Worm (Caenorhabditis elegans): Measurements from ENCODE around the gene igeg-1.

Gene igeg-1

ce11 chrIV:4513269-4513819 is 49.1 kb upstream of the igeg-1 start, which contains the start of gene sar-1 (continued):
- TF ChIP-seq tra-1 (GFP tag; IDR thresholded peaks at IDR 0.05) (0 out of 2 replicates have a peak, but pooled peaks have one; percentile 63), egl-27 (tag; optimal IDR thresholded peaks at IDR 0.05) (no peak), mdt-29 (GFP tag; IDR thresholded peaks at IDR 0.05) (peak; percentile 50; the same call in 1 of the 2 replicates), fos-1 (tag; optimal IDR thresholded peaks at IDR 0.05) (no peak), ZK337.2 (GFP tag; IDR thresholded peaks at IDR 0.05) (no peak)

ce11 chrIV:4516478-4516877 is 46.0 kb upstream of the igeg-1 start:
- TF ChIP-seq mxl-2 (GFP tag; conservative IDR thresholded peaks at IDR 0.05) (no peak), unc-62 (GFP tag; optimal IDR thresholded peaks at IDR 0.05 in 1 of 2) (peak in 1 of 2 experiments; percentile 42), unc-62 (tag; optimal IDR thresholded peaks at IDR 0.05) (no peak), set-16 (GFP tag; IDR thresholded peaks at IDR 0.05) (peak; percentile 87)

ce11 chrIV:4517066-4517465 is 45.4 kb upstream of the igeg-1 start, which contains the start of gene ZK180.5:
Gene ZK180.5, minus strand, starts transcription at chrIV:4517166.
- TF ChIP-seq ceh-32 (tag; optimal IDR thresholded peaks at IDR 0.05; ENCODE audit: poor library complexity) (no peak), nhr-76 (tag; optimal IDR thresholded peaks at IDR 0.05) (no peak), R02D3.7 (tag; optimal IDR thresholded peaks at IDR 0.05) (no peak), daf-8 (GFP tag; IDR thresholded peaks at IDR 0.05) (no peak), ZK546.5 (tag; optimal IDR thresholded peaks at IDR 0.05) (no peak), F10B5.3 (tag; optimal IDR thresholded peaks at IDR 0.05) (no peak), hlh-30 (tag; optimal IDR thresholded peaks at IDR 0.05; ENCODE audit: insufficient read depth) (no peak), ctbp-1 (GFP tag; IDR thresholded peaks at IDR 0.05) (no peak), nhr-6 (tag; optimal IDR thresholded peaks at IDR 0.05) (no peak), zip-2 (tag; optimal IDR thresholded peaks at IDR 0.05) (no peak), daf-16 (GFP tag; optimal IDR thresholded peaks at IDR 0.05) (no peak), daf-16 (tag; optimal IDR thresholded peaks at IDR 0.05) (no peak), ceh-20 (GFP tag; IDR thresholded peaks at IDR 0.05) (no peak), daf-12 (tag; optimal IDR thresholded peaks at IDR 0.05) (no peak), mxl-3 (GFP tag; optimal IDR thresholded peaks at IDR 0.05) (no peak), nhr-48 (tag; optimal IDR thresholded peaks at IDR 0.05) (no peak), ces-1 (GFP tag; optimal IDR thresholded peaks at IDR 0.05) (no peak), aha-1 (tag) (no peak), attf-4 (tag; optimal IDR thresholded peaks at IDR 0.05) (no peak)

- peak; percentile 39 for TF ChIP-seq mxl-3 (GFP tag; optimal IDR thresholded peaks at IDR 0.05)
- TF ChIP-seq nhr-28 (tag; optimal IDR thresholded peaks at IDR 0.05) = peak; percentile 5
- TF ChIP-seq php-3 (GFP tag; IDR thresholded peaks at IDR 0.05) = no peak
Observed at ce11 chrIV:4518111-4518510, 44.3 kb upstream of the igeg-1 start.

DNA sequence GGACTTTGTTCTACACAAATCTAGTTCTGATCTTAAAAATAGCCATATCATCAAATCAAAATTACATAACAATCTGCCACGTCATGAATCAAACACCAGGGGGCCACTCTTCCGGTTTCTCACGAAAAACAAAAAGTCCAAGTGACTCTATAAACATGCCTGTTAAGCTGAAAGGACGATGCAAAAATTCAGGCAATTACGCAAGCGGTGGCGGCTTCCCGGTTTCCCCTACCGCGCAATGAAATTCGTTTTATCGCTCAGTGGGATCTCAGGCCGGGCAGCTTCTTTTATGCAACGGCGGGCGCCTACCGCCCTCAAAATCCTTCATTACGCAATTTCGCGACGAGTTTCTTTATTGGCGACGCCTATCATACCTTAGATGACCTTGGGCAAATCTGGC is 42.7 kb upstream of the igeg-1 start:
- TF ChIP-seq lin-29 (GFP tag; IDR thresholded peaks at IDR 0.05) (0 out of 2 replicates have a peak, but pooled peaks have one; percentile 22), madf-5 (GFP tag; IDR thresholded peaks at IDR 0.05) (no peak), cey-2 (tag; optimal IDR thresholded peaks at IDR 0.05; ENCODE audit: borderline replicate concordance, insufficient read depth) (no peak), nhr-11 (tag; optimal IDR thresholded peaks at IDR 0.05) (no peak), lsy-2 (tag; optimal IDR thresholded peaks at IDR 0.05) (no peak), attf-4 (tag; optimal IDR thresholded peaks at IDR 0.05) (no peak), fkh-10 (GFP tag; optimal IDR thresholded peaks at IDR 0.05) (no peak), nhr-25 (tag; optimal IDR thresholded peaks at IDR 0.05; ENCODE audit: borderline replicate concordance, insufficient read depth) (no peak), dmd-9 (GFP tag; IDR thresholded peaks at IDR 0.05) (no peak), ztf-7 (tag; optimal IDR thresholded peaks at IDR 0.05) (no peak), zfp-2 (tag; optimal IDR thresholded peaks at IDR 0.05) (no peak), unc-130 (GFP tag; optimal IDR thresholded peaks at IDR 0.05) (no peak), spr-1 (tag; optimal IDR thresholded peaks at IDR 0.05) (no peak), ceh-32 (tag; optimal IDR thresholded peaks at IDR 0.05; ENCODE audit: poor library complexity) (no peak), T26A8.4 (GFP tag; IDR thresholded peaks at IDR 0.05) (peak; percentile 20; the same call in 1 of the 2 replicates), gei-8 (GFP tag; optimal IDR thresholded peaks at IDR 0.05) (no peak), snpc-4 (tag; optimal IDR thresholded peaks at IDR 0.05) (no peak), arid-1 (GFP tag; conservative IDR thresholded peaks at IDR 0.05) (0 out of 2 replicates have a peak, but pooled peaks have one; percentile 14)

Measured in whole organism, L4 larva.